Worm (Caenorhabditis elegans) whole organism, L2 larva: ENCODE data around the gene der-2.

Experiments used
- F13H6.1 ChIP-seq: sonication (generic microtip); optimal IDR thresholded peaks from 2 replicates; lab custom pipeline; 2016; ENCODE audit warnings: missing genetic modification characterization, missing compliant biosample characterization
- aly-2 ChIP-seq: fragments of 150-350 bp; optimal IDR thresholded peaks from 2 replicates; lab custom pipeline; 2014; ENCODE audit warnings: missing biosample characterization, missing genetic modification characterization
- mab-5 ChIP-seq: fragments of 150-350 bp; optimal IDR thresholded peaks from 2 replicates; lab custom pipeline; 2014; ENCODE audit warnings: missing biosample characterization, missing genetic modification characterization
- mdl-1 ChIP-seq, 2 experiments: fragments of 150-350 bp in 1 of 2; sonication (generic microtip) in 1 of 2; optimal IDR thresholded peaks; 2 replicates each; lab custom pipeline; 2017; ENCODE audit warnings: missing biosample characterization in 2 of 2, missing genetic modification characterization in 2 of 2
- nhr-11 ChIP-seq: fragments of 150-350 bp; optimal IDR thresholded peaks from 2 replicates; lab custom pipeline; 2014; ENCODE audit warnings: missing biosample characterization, missing genetic modification characterization
- nhr-6 ChIP-seq: fragments of 150-350 bp; optimal IDR thresholded peaks from 2 replicates; lab custom pipeline; 2014; ENCODE audit warnings: missing biosample characterization, missing genetic modification characterization
- skn-1 ChIP-seq: sonication (generic microtip); optimal IDR thresholded peaks from 2 replicates; lab custom pipeline; 2017; ENCODE audit warnings: missing biosample characterization, missing genetic modification characterization
- sma-9 ChIP-seq, 2 experiments: fragments of 150-350 bp in 1 of 2; sonication (generic microtip) in 1 of 2; optimal IDR thresholded peaks; 2 replicates each; lab custom pipeline; 2014 to 2016; ENCODE audit warnings: missing genetic modification characterization in 2 of 2, mild to moderate bottlenecking in 1 of 2, missing biosample characterization in 1 of 2, missing compliant biosample characterization in 1 of 2, missing genetic modification reagents in 1 of 2, moderate library complexity in 1 of 2
- zag-1 ChIP-seq: fragments of 150-350 bp; optimal IDR thresholded peaks from 2 replicates; lab custom pipeline; 2014; ENCODE audit warnings: missing biosample characterization, missing genetic modification characterization
- ztf-4 ChIP-seq: fragments of 150-350 bp; optimal IDR thresholded peaks from 2 replicates; lab custom pipeline; 2014; ENCODE audit warnings: missing biosample characterization, missing genetic modification characterization

DNA sequence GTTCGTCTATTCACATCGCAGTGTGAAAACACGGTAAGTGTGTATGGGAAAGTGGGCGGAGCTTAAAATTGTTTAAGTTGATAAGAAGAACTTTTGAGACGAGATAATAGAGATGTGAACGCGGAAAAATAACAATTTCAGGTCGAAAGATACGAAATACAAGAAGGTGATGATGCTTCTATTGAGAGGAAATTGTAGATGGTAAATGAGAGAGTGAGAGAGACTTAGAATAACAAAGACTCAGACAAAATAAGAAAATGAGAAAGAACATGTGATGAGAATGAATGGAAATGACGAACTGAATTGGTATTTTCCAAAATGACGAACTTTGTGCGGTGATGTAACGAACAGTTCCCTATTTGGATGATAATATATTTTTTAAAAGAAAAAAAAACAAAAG lies 48.2 kb upstream of the der-2 start:
- TF ChIP-seq mdl-1 (tag; optimal IDR thresholded peaks at IDR 0.05; lab: Kevin White, UChicago) (no peak), skn-1 (tag; lab: Kevin White, UChicago) (no peak), aly-2 (tag; lab: Kevin White, UChicago) (no peak), ztf-4 (no peak), zag-1 (tag; lab: Kevin White, UChicago) (no peak), F13H6.1 (no peak), sma-9 (GFP tag; optimal IDR thresholded peaks at IDR 0.05; lab: Kevin White, UChicago) (no peak), sma-9 (tag; optimal IDR thresholded peaks at IDR 0.05; lab: Kevin White, UChicago) (no peak), mab-5 (tag; lab: Kevin White, UChicago) (no peak), nhr-11 (tag; lab: Kevin White, UChicago) (no peak), nhr-6 (tag; lab: Kevin White, UChicago) (no peak)
